Fruit fly (Drosophila melanogaster): ENCODE measurements around the gene CG13318.

Gene CG13318

DNA sequence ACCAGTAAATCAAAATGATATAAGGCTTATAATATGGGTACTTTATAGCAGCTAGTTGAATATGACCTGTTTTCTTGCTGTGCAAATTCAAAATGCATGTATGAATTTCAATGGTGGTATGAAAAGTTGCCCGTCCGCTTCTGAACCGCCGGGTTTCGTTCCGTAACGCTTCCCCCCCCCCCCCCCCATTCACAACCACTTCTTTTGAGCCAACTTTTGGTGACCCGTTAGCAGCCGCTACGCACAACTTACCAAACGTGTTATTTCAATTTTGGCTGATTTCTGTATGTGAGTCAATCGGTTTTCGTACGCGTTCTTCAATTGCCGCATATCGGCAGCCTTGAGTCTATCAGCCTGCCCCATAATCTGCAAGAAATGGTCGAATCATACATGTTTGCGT is 21.2 kb upstream of the CG13318 start:
- TF ChIP-seq chinmo (GFP tag; IDR thresholded peaks at IDR 0.05; ENCODE audit: partially characterized antibody): peak; percentile 64; the same call in 3 of the 4 replicates
- no peak for TF ChIP-seq gem (tag; optimal IDR thresholded peaks at IDR 0.05)
- 0 out of 2 replicates have a peak, but pooled peaks have one; percentile 9 for TF ChIP-seq ara (GFP tag; IDR thresholded peaks at IDR 0.05)
- TF ChIP-seq Sin3A (optimal IDR thresholded peaks at IDR 0.05): no peak
- TF ChIP-seq CG6175 (GFP tag; IDR thresholded peaks at IDR 0.05): 0 out of 3 replicates have a peak, but pooled peaks have one; percentile 32
- TF ChIP-seq hbn (GFP tag; IDR thresholded peaks at IDR 0.05; ENCODE audit: partially characterized antibody): no peak
- peak; percentile 49 for TF ChIP-seq crol (GFP tag; IDR thresholded peaks at IDR 0.05)
- TF ChIP-seq Pdp1 (GFP tag; optimal IDR thresholded peaks at IDR 0.05): peak in 1 of 2 experiments; percentile 23

DNA sequence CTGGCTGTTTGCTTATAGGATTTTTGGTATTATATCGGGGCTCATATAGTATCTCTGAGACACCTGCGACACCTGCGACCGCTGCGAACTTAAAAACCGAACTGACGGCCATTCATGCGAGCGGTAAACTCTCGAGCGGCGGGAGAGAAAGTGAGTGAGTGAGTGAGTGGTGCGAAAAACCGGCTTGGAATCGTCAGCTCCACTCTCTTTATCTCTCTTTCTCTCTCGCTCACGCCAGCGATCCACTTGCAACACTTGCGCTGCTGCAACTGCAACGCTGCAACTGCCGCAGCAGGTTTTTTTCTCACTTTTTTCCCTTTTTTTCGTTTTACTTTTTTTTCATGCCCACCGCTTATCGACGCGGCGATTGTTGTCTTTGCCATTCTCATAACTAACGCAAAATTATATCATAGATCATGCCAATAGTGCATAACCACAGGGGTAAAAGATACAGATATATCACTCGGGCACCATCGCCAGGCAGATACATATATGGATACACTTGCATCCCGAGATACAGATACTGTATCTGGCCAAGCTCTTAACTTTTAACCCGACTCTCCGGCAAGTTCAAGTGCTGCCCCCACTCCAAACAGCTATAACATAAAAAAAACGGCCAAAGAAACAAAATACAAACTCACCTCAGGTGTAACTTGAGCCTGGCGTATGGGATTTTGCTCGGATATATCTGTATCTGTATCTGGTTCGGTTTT is 20.1 kb upstream of the CG13318 start:
- TF ChIP-seq Opbp (GFP tag; IDR thresholded peaks at IDR 0.05; ENCODE audit: partially characterized antibody): 0 out of 3 replicates have a peak, but pooled peaks have one; percentile 49
- TF ChIP-seq bbx (GFP tag; IDR thresholded peaks at IDR 0.05; ENCODE audit: partially characterized antibody): 0 out of 2 replicates have a peak, but pooled peaks have one; percentile 10
- TF ChIP-seq corto (GFP tag; optimal IDR thresholded peaks at IDR 0.05): peak; percentile 29
- peak; percentile 50 for TF ChIP-seq kni (GFP tag; optimal IDR thresholded peaks at IDR 0.05)
- no peak for TF ChIP-seq chm (GFP tag; IDR thresholded peaks at IDR 0.05)
- TF ChIP-seq Mrtf (GFP tag; IDR thresholded peaks at IDR 0.05): no peak
- peak; percentile 62 for TF ChIP-seq Jarid2 (GFP tag; optimal IDR thresholded peaks at IDR 0.05)
- TF ChIP-seq Meics (GFP tag; optimal IDR thresholded peaks at IDR 0.05): no peak
- peak; percentile 62 for TF ChIP-seq Med (GFP tag)
- no peak for TF ChIP-seq pfk (GFP tag; optimal IDR thresholded peaks at IDR 0.05)
- TF ChIP-seq sens (GFP tag): peak; percentile 60
- no peak for TF ChIP-seq gcm2 (GFP tag; optimal IDR thresholded peaks at IDR 0.05)
- peak; percentile 36 for TF ChIP-seq yki (optimal IDR thresholded peaks at IDR 0.05)
- peak; percentile 89 for TF ChIP-seq z (GFP tag; IDR thresholded peaks at IDR 0.05)
- no peak for TF ChIP-seq en (GFP tag; optimal IDR thresholded peaks at IDR 0.05)
- peak; percentile 26; the same call in 1 of the 2 replicates for TF ChIP-seq CG32772 (GFP tag; IDR thresholded peaks at IDR 0.05)
- peak in 1 of 2 experiments; percentile 84 for TF ChIP-seq bsh (GFP tag; optimal IDR thresholded peaks at IDR 0.05)
- 0 out of 3 replicates have a peak, but pooled peaks have one; percentile 37 for TF ChIP-seq CG14860 (GFP tag; IDR thresholded peaks at IDR 0.05; ENCODE audit: partially characterized antibody)
- TF ChIP-seq Drgx (GFP tag; IDR thresholded peaks at IDR 0.05): peak; percentile 51; the same call in 1 of the 2 replicates
- 0 out of 4 replicates have a peak, but pooled peaks have one; percentile 40 for TF ChIP-seq chinmo (GFP tag; IDR thresholded peaks at IDR 0.05; ENCODE audit: partially characterized antibody)
- peak; percentile 37 for TF ChIP-seq CG15479 (GFP tag; optimal IDR thresholded peaks at IDR 0.05)
- TF ChIP-seq CG1832 (GFP tag; optimal IDR thresholded peaks at IDR 0.05): peak; percentile 54
- TF ChIP-seq sqz (GFP tag; optimal IDR thresholded peaks at IDR 0.05): peak; percentile 64
- TF ChIP-seq Trl (optimal IDR thresholded peaks at IDR 0.05): peak; percentile 27 to 80
- TF ChIP-seq Trl (GFP tag; optimal IDR thresholded peaks at IDR 0.05): no peak
- peak; percentile 2 for TF ChIP-seq CG13894 (tag; optimal IDR thresholded peaks at IDR 0.05)
- TF ChIP-seq ci (GFP tag; IDR thresholded peaks at IDR 0.05): 0 out of 3 replicates have a peak, but pooled peaks have one; percentile 24
- TF ChIP-seq CG9215 (GFP tag; IDR thresholded peaks at IDR 0.05): no peak
- peak; percentile 94 for TF ChIP-seq nom (GFP tag; optimal IDR thresholded peaks at IDR 0.05)
- TF ChIP-seq Dll (GFP tag; IDR thresholded peaks at IDR 0.05; ENCODE audit: partially characterized antibody): 0 out of 4 replicates have a peak, but pooled peaks have one; percentile 27
- peak; percentile 19; the same call in 1 of the 2 replicates for TF ChIP-seq vvl (GFP tag; IDR thresholded peaks at IDR 0.05)
- no peak for TF ChIP-seq mld (GFP tag; IDR thresholded peaks at IDR 0.05; ENCODE audit: partially characterized antibody)
- TF ChIP-seq CG6654 (GFP tag; optimal IDR thresholded peaks at IDR 0.05): no peak
- TF ChIP-seq Blimp-1 (GFP tag; optimal IDR thresholded peaks at IDR 0.05): peak; percentile 87

Measured in whole organism, embryonic.